Worm (Caenorhabditis elegans) whole organism, L1 larva: Measurements from ENCODE around the gene Y9C9A.16.
"Not testable (repeated sequence)": the region's sequence is repeated elsewhere in the genome, so short reads cannot be mapped to it uniquely, and the experiment has no call there.

Source experiments
- F16B12.6 ChIP-seq: fragments of 150-350 bp; optimal IDR thresholded peaks from 2 replicates; lab custom pipeline; 2014; ENCODE audit warnings: missing biosample characterization, missing genetic modification characterization
- aha-1 ChIP-seq: fragments of 150-350 bp; optimal IDR thresholded peaks from 2 replicates; lab custom pipeline; 2014; ENCODE audit warnings: missing biosample characterization, missing genetic modification characterization
- alr-1 ChIP-seq: fragments of 200-800 bp; sonication (Bioruptor generic); optimal IDR thresholded peaks from 2 replicates; lab custom pipeline; 2018; ENCODE audit warnings: borderline replicate concordance, mild to moderate bottlenecking, missing genetic modification characterization, missing compliant biosample characterization
- blmp-1 ChIP-seq: fragments of 150-350 bp; optimal IDR thresholded peaks from 2 replicates; lab custom pipeline; 2014; ENCODE audit warnings: missing biosample characterization, missing genetic modification characterization
- ceh-88 ChIP-seq: fragments of 200-800 bp; sonication (Bioruptor generic); IDR thresholded peaks from 2 replicates; pipeline ENCODE4 v1.3.6; 2022; ENCODE audit warnings: missing genetic modification characterization, missing compliant biosample characterization
- efl-1 ChIP-seq, 4 experiments: fragments of 150-350 bp; optimal IDR thresholded peaks in 3 of 4; peaks in 1 of 4; 1 replicate in 1 of 4; 2 replicates in 3 of 4; lab custom pipeline; 2014; ENCODE audit warnings: missing biosample characterization in 2 of 4, missing genetic modification characterization in 2 of 4, missing genetic modification reagents in 2 of 4
- egl-13 ChIP-seq: sonication (generic microtip); optimal IDR thresholded peaks from 2 replicates; lab custom pipeline; 2016; ENCODE audit warnings: missing genotype, missing genetic modification reagents, missing genetic modification characterization, missing compliant biosample characterization
- elt-2 ChIP-seq: sonication (generic microtip); optimal IDR thresholded peaks from 2 replicates; lab custom pipeline; 2016; ENCODE audit warnings: missing genetic modification characterization, mild to moderate bottlenecking, inconsistent platforms, missing compliant biosample characterization, missing genetic modification reagents
- fkh-8 ChIP-seq: sonication (generic microtip); optimal IDR thresholded peaks from 2 replicates; lab custom pipeline; 2016; ENCODE audit warnings: mild to moderate bottlenecking, missing genetic modification characterization, missing compliant biosample characterization
- hpl-2 ChIP-seq: fragments of 150-350 bp; optimal IDR thresholded peaks from 2 replicates; lab custom pipeline; 2014; ENCODE audit warnings: missing biosample characterization, missing genetic modification reagents, missing genetic modification characterization
- irx-1 ChIP-seq: sonication (generic microtip); optimal IDR thresholded peaks from 2 replicates; lab custom pipeline; 2016; ENCODE audit warnings: missing genetic modification characterization, missing compliant biosample characterization
- lin-15B ChIP-seq: fragments of 150-350 bp; sonication (generic microtip); optimal IDR thresholded peaks from 3 replicates; lab custom pipeline; 2014; ENCODE audit warnings: missing biosample characterization, missing genetic modification characterization
- lin-35 ChIP-seq, 2 experiments: fragments of 150-350 bp; optimal IDR thresholded peaks; 2 replicates each; lab custom pipeline; 2014; ENCODE audit warnings: missing biosample characterization in 2 of 2, missing genetic modification characterization in 2 of 2, missing genetic modification reagents in 2 of 2
- lin-39 ChIP-seq: fragments of 150-350 bp; optimal IDR thresholded peaks from 2 replicates; lab custom pipeline; 2014; ENCODE audit warnings: missing biosample characterization, missing genetic modification reagents, missing genetic modification characterization
- mab-9 ChIP-seq: fragments of 200-800 bp; sonication (Bioruptor generic); IDR thresholded peaks from 2 replicates; pipeline ENCODE4 v1.3.6; 2022; ENCODE audit warnings: missing genetic modification reagents, missing genetic modification characterization, missing compliant biosample characterization
- mdl-1 ChIP-seq, 2 experiments: fragments of 150-350 bp; optimal IDR thresholded peaks; 2 replicates each; lab custom pipeline; 2014 to 2017; ENCODE audit warnings: missing biosample characterization in 2 of 2, missing genetic modification characterization in 2 of 2, inconsistent platforms in 1 of 2
- nhr-11 ChIP-seq: fragments of 150-350 bp; optimal IDR thresholded peaks from 2 replicates; lab custom pipeline; 2014; ENCODE audit warnings: missing biosample characterization, missing genetic modification characterization
- nhr-19 ChIP-seq: fragments of 200-800 bp; sonication (Bioruptor generic); conservative IDR thresholded peaks from 2 replicates; pipeline ENCODE4 v1.3.6; 2022; ENCODE audit warnings: missing genetic modification characterization, missing compliant biosample characterization
- nhr-237 ChIP-seq: fragments of 150-350 bp; optimal IDR thresholded peaks from 2 replicates; lab custom pipeline; 2014; ENCODE audit warnings: missing biosample characterization, missing genetic modification characterization
- nhr-47 ChIP-seq: sonication (generic microtip); optimal IDR thresholded peaks from 2 replicates; lab custom pipeline; 2016; ENCODE audit warnings: mild to moderate bottlenecking, missing genetic modification characterization, moderate library complexity, missing compliant biosample characterization
- nhr-71 ChIP-seq: sonication (generic microtip); optimal IDR thresholded peaks from 2 replicates; lab custom pipeline; 2016; ENCODE audit warnings: mild to moderate bottlenecking, missing genetic modification characterization, moderate library complexity, missing compliant biosample characterization
- nhr-76 ChIP-seq: sonication (generic microtip); optimal IDR thresholded peaks from 2 replicates; lab custom pipeline; 2017; ENCODE audit warnings: missing biosample characterization, missing genetic modification characterization
- nhr-77 ChIP-seq: fragments of 150-350 bp; optimal IDR thresholded peaks from 2 replicates; lab custom pipeline; 2014; ENCODE audit warnings: missing biosample characterization, missing genetic modification characterization
- nhr-90 ChIP-seq: sonication (generic microtip); optimal IDR thresholded peaks from 2 replicates; lab custom pipeline; 2016; ENCODE audit warnings: mild to moderate bottlenecking, missing genetic modification characterization, missing compliant biosample characterization; ENCODE audit not compliant: poor library complexity
- pag-3 ChIP-seq: sonication (generic microtip); optimal IDR thresholded peaks from 2 replicates; lab custom pipeline; 2017; ENCODE audit warnings: missing genetic modification characterization, mild to moderate bottlenecking, missing compliant biosample characterization, antibody characterized with exemption, borderline replicate concordance; ENCODE audit not compliant: insufficient read depth
- skn-1 ChIP-seq: fragments of 150-350 bp; optimal IDR thresholded peaks from 2 replicates; lab custom pipeline; 2014; ENCODE audit warnings: missing biosample characterization, missing genetic modification characterization
- snpc-4 ChIP-seq: fragments of 150-350 bp; optimal IDR thresholded peaks from 2 replicates; lab custom pipeline; 2014; ENCODE audit warnings: missing biosample characterization, missing genetic modification characterization
- sox-4 ChIP-seq: sonication (generic microtip); optimal IDR thresholded peaks from 2 replicates; lab custom pipeline; 2016; ENCODE audit warnings: missing genetic modification characterization, missing compliant biosample characterization
- sptf-1 ChIP-seq: fragments of 150-350 bp; optimal IDR thresholded peaks from 2 replicates; lab custom pipeline; 2014; ENCODE audit warnings: missing biosample characterization, missing genetic modification characterization
- tbx-2 ChIP-seq: sonication (generic microtip); optimal IDR thresholded peaks from 2 replicates; lab custom pipeline; 2016; ENCODE audit warnings: missing genetic modification characterization, missing compliant biosample characterization
- tlp-1 ChIP-seq: fragments of 150-350 bp; optimal IDR thresholded peaks from 2 replicates; lab custom pipeline; 2014; ENCODE audit warnings: missing biosample characterization, missing genetic modification characterization
- unc-130 ChIP-seq: fragments of 150-350 bp; optimal IDR thresholded peaks from 2 replicates; lab custom pipeline; 2017; ENCODE audit warnings: missing biosample characterization, missing genetic modification characterization, inconsistent platforms
- unc-30 ChIP-seq: sonication (generic microtip); optimal IDR thresholded peaks from 2 replicates; lab custom pipeline; 2017; ENCODE audit warnings: missing biosample characterization, missing genetic modification characterization
- unc-62 ChIP-seq: fragments of 150-350 bp; optimal IDR thresholded peaks from 2 replicates; lab custom pipeline; 2014; ENCODE audit warnings: missing biosample characterization, missing genetic modification reagents, missing genetic modification characterization
- xbp-1 ChIP-seq: sonication (generic microtip); optimal IDR thresholded peaks from 2 replicates; lab custom pipeline; 2016; ENCODE audit warnings: missing genetic modification characterization, missing compliant biosample characterization
- zag-1 ChIP-seq: fragments of 150-350 bp; optimal IDR thresholded peaks from 2 replicates; lab custom pipeline; 2014; ENCODE audit warnings: missing biosample characterization, missing genetic modification characterization
- zip-4 ChIP-seq: fragments of 200-800 bp; sonication (Bioruptor generic); optimal IDR thresholded peaks from 2 replicates; lab custom pipeline; 2018; ENCODE audit warnings: mild to moderate bottlenecking, missing genetic modification characterization, moderate library complexity, missing compliant biosample characterization

The Y9C9A.16 gene

DNA sequence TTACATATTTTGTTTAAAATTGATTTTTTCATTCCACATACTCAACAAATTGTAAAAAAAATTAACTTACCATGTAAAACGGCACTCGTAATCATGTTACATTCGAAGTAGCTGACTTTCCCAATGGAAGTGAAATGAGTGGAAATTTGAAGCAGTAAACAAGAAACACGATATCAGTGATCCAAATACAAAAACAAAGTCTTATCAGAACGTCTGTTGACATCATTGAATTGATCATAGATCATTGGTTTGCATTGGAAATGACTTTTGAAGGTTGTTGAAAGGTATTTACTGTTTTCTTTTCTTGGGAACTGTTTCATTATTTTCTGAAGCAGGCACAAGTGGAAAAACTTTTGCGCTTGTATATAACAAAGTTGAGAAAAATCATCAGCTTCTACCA lies at the start of gene Y9C9A.16:
Gene Y9C9A.16, minus strand, starts transcription at position 131 of the 400 bp plus-strand sequence.
- TF ChIP-seq unc-62 (GFP tag; lab: Kevin White, UChicago) (no peak), nhr-76 (tag; lab: Kevin White, UChicago) (no peak), hpl-2 (no peak), nhr-77 (tag; lab: Kevin White, UChicago) (no peak), tbx-2 (tag; lab: Kevin White, UChicago) (no peak), F16B12.6 (tag; lab: Kevin White, UChicago) (no peak), lin-35 (GFP tag; optimal IDR thresholded peaks at IDR 0.05; lab: Kevin White, UChicago) (no peak), egl-13 (tag; lab: Kevin White, UChicago) (no peak), tlp-1 (tag; lab: Kevin White, UChicago) (no peak), xbp-1 (tag; lab: Kevin White, UChicago) (no peak), sox-4 (tag; lab: Kevin White, UChicago) (no peak), ceh-88 (GFP tag; lab: Robert Waterston, UW) (no peak), nhr-11 (tag; lab: Kevin White, UChicago) (no peak), fkh-8 (tag; lab: Kevin White, UChicago) (no peak), aha-1 (tag; lab: Kevin White, UChicago) (no peak), pag-3 (no peak), nhr-47 (tag; lab: Kevin White, UChicago) (no peak), nhr-19 (GFP tag; lab: Robert Waterston, UW) (no peak), zip-4 (GFP tag; lab: Kevin White, UChicago) (no peak)

DNA sequence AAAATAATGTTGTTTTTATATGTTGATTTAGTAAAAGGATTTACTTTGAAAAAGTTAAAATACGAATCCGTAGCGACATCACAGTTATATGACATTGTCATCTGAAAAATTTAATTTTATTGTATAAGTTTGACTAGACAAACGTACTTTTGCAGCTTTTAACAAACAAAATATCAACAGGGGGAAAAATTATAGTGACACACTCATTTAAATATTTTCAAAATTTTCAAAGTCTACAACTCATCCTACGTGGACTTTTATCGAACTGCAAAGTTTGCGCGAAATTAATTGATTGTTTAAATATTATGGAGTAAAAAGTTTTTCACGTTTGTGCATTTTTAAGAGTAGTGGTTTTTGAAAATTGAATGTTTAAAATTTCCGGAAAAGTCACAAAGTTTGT lies 49.7 kb upstream of the Y9C9A.16 start, which contains the start of gene C09B9.85:
Gene C09B9.85, minus strand, starts transcription at position 101 of the 400 bp plus-strand sequence.
- TF ChIP-seq alr-1 (tag; lab: Kevin White, UChicago), result no peak
- no peak for TF ChIP-seq mdl-1 (tag; optimal IDR thresholded peaks at IDR 0.05; lab: Kevin White, UChicago)

DNA sequence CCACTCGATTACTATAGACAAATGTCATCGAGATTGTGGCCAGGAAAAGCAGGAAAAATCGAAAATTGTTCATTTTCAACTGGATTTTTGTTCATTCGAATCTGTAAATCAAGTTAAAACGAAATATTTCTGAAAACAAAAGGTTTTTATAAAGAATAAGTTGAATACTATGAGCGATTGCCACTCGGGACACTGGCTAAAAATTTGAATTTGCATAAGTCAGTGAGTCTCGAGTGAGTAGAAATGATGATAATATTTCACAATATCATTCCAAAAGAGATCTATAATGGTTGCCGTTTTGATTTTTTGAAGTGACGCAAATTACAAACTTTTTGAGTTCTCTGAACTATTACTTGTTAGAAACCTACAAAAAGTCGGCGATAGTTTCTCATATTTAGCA lies 44.6 kb upstream of the Y9C9A.16 start, which contains the start of gene T28H11.8:
Gene T28H11.8, minus strand, starts transcription at position 101 of the 400 bp plus-strand sequence.
- TF ChIP-seq mdl-1 (tag; optimal IDR thresholded peaks at IDR 0.05; lab: Kevin White, UChicago), result no peak
- no peak for TF ChIP-seq unc-30 (tag; lab: Kevin White, UChicago)
- no peak for TF ChIP-seq blmp-1 (tag; lab: Kevin White, UChicago)
- TF ChIP-seq sptf-1 (tag; lab: Kevin White, UChicago), result no peak
- no peak for TF ChIP-seq unc-130 (tag; lab: Kevin White, UChicago)
- TF ChIP-seq egl-13 (tag; lab: Kevin White, UChicago), result no peak
- TF ChIP-seq snpc-4 (tag; lab: Kevin White, UChicago), result no peak
- no peak for TF ChIP-seq unc-62 (GFP tag; lab: Kevin White, UChicago)
- TF ChIP-seq nhr-237 (tag; lab: Kevin White, UChicago), result no peak
- TF ChIP-seq lin-15B, result no peak
- TF ChIP-seq elt-2 (tag; lab: Kevin White, UChicago), result no peak
- no peak for TF ChIP-seq zip-4 (GFP tag; lab: Kevin White, UChicago)
- TF ChIP-seq mab-9 (GFP tag; lab: Robert Waterston, UW), result no peak
- TF ChIP-seq skn-1, result no peak
- no peak for TF ChIP-seq nhr-71
- no peak for TF ChIP-seq nhr-90 (tag; lab: Kevin White, UChicago)

DNA sequence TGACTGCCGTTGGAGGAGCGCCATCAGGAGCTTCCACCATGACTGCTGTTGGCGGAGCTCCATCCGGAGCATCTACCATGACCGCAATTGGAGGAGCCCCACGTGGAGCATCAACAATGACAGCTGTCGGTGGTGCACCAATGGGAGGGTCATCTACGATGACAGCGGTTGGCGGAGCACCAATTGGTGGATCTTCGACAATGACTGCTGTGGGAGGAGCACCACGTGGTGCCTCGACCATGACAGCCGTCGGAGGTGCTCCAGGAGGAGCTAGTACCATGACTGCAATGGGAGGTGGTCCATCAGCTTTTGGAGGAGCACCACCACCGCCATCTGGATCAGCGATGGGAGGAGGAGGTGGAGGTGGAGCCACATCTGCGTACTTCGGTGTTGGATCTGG lies 41.1 kb upstream of the Y9C9A.16 start, which contains the start of gene T28H11.7:
Gene T28H11.7, minus strand, starts transcription at position 101 of the 400 bp plus-strand sequence.
- not testable (repeated sequence) for TF ChIP-seq nhr-77 (tag; lab: Kevin White, UChicago); lin-39; pag-3
- TF ChIP-seq, all 84 proteins: peak for 0; not testable (repeated sequence) for 84

DNA sequence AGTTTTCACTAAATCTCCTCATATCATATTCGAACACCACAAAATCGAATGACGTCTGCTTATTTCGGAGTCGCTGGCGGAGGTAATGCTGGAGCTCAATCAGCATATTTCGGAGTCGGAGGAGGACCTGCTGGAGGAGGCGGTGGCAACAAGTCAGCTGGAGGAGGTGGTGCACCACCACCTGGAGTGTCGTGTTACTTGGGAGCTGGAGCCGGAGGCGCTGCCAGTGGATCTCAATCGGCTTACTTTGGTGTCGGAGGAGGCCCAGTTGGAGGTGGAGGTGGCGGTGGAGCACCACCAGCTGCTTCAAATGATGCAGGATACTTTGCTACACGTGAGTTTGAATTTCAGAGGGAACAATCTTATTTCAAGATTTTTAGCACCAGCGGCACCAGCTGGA lies 40.5 kb upstream of the Y9C9A.16 start, which contains the start of gene ssq-4:
Gene ssq-4, plus strand, starts transcription at position 19 of the 400 bp plus-strand sequence.
- TF ChIP-seq irx-1; efl-1 (optimal IDR thresholded peaks at IDR 0.05; lab: Kevin White, UChicago); efl-1 (GFP tag; optimal IDR thresholded peaks at IDR 0.05 in 1 of 2; lab: Kevin White, UChicago); zag-1 (tag; lab: Kevin White, UChicago): not testable (repeated sequence)
